Worm (Caenorhabditis elegans) whole organism, young adult: ENCODE data around the gene twk-3.

ENCODE experiments used
- B0035.1 ChIP-seq: sonication (generic microtip); optimal IDR thresholded peaks from 2 replicates; lab custom pipeline; 2016; ENCODE audit warnings: missing genetic modification characterization, mild to moderate bottlenecking, missing compliant biosample characterization, missing genotype, missing genetic modification reagents
- D2030.7 ChIP-seq: fragments of 200-800 bp; sonication (Bioruptor generic); IDR thresholded peaks from 2 replicates; pipeline ENCODE4 v1.3.6; 2022; ENCODE audit warnings: missing genetic modification reagents, missing genetic modification characterization, missing compliant biosample characterization
- F22D6.2 ChIP-seq: sonication (generic microtip); optimal IDR thresholded peaks from 2 replicates; lab custom pipeline; 2016; ENCODE audit warnings: mild to moderate bottlenecking, missing genetic modification characterization, missing compliant biosample characterization
- F55B11.4 ChIP-seq: sonication (generic microtip); optimal IDR thresholded peaks from 2 replicates; lab custom pipeline; 2016; ENCODE audit warnings: missing compliant biosample characterization, missing genetic modification characterization, borderline replicate concordance; ENCODE audit not compliant: insufficient read depth
- K11D2.4 ChIP-seq: fragments of 200-800 bp; sonication (Bioruptor generic); IDR thresholded peaks from 2 replicates; pipeline ENCODE4 v1.3.6; 2022; ENCODE audit warnings: missing genetic modification reagents, missing genetic modification characterization, missing compliant biosample characterization
- T26A5.8 ChIP-seq: sonication (generic microtip); optimal IDR thresholded peaks from 2 replicates; lab custom pipeline; 2016; ENCODE audit warnings: missing genetic modification characterization, missing compliant biosample characterization
- Y79H2A.3 ChIP-seq: fragments of 200-800 bp; sonication (Bioruptor generic); conservative IDR thresholded peaks from 2 replicates; pipeline ENCODE4 v1.3.6; 2022; ENCODE audit warnings: missing genetic modification reagents, missing genetic modification characterization, missing compliant biosample characterization
- ZK185.1 ChIP-seq: sonication (generic microtip); optimal IDR thresholded peaks from 2 replicates; lab custom pipeline; 2016; ENCODE audit warnings: mild to moderate bottlenecking, missing genetic modification characterization, missing compliant biosample characterization; ENCODE audit not compliant: poor library complexity, severe bottlenecking
- attf-6 ChIP-seq: fragments of 200-800 bp; sonication (Bioruptor generic); IDR thresholded peaks from 2 replicates; pipeline ENCODE4 v1.3.6; 2022; ENCODE audit warnings: missing genetic modification reagents, missing genetic modification characterization, missing compliant biosample characterization
- bed-2 ChIP-seq: fragments of 200-800 bp; sonication (Bioruptor generic); IDR thresholded peaks from 2 replicates; pipeline ENCODE4 v1.3.6; 2022; ENCODE audit warnings: missing genetic modification reagents, missing genetic modification characterization, missing compliant biosample characterization
- ccch-3 ChIP-seq: fragments of 200-800 bp; sonication (Bioruptor generic); optimal IDR thresholded peaks from 2 replicates; lab custom pipeline; 2018; ENCODE audit warnings: mild to moderate bottlenecking, missing genetic modification characterization, missing compliant biosample characterization
- ceh-27 ChIP-seq: fragments of 200-800 bp; sonication (Bioruptor generic); optimal IDR thresholded peaks from 2 replicates; lab custom pipeline; 2018; ENCODE audit warnings: mild to moderate bottlenecking, missing genetic modification characterization, moderate library complexity, missing compliant biosample characterization
- ceh-40 ChIP-seq: fragments of 200-800 bp; sonication (Bioruptor generic); IDR thresholded peaks from 2 replicates; pipeline ENCODE4 v1.3.6; 2022; ENCODE audit warnings: missing genetic modification characterization, missing compliant biosample characterization
- dox-1 ChIP-seq: fragments of 200-800 bp; sonication (Bioruptor generic); IDR thresholded peaks from 2 replicates; pipeline ENCODE4 v1.3.6; 2022; ENCODE audit warnings: missing genetic modification reagents, missing genetic modification characterization, missing compliant biosample characterization
- dpff-1 ChIP-seq: sonication (generic microtip); optimal IDR thresholded peaks from 2 replicates; lab custom pipeline; 2017; ENCODE audit warnings: mild to moderate bottlenecking, missing genetic modification characterization, missing compliant biosample characterization
- efl-1 ChIP-seq: fragments of 150-350 bp; optimal IDR thresholded peaks from 2 replicates; lab custom pipeline; 2014; ENCODE audit warnings: missing biosample characterization, missing genetic modification reagents, missing genetic modification characterization
- egrh-3 ChIP-seq: fragments of 200-800 bp; sonication (Bioruptor generic); IDR thresholded peaks from 2 replicates; pipeline ENCODE4 v1.3.6; 2022; ENCODE audit warnings: missing genetic modification reagents, missing genetic modification characterization, missing compliant biosample characterization
- ekl-4 ChIP-seq: fragments of 200-800 bp; sonication (Bioruptor generic); IDR thresholded peaks from 2 replicates; pipeline ENCODE4 v1.3.6; 2022; ENCODE audit warnings: missing genetic modification reagents, missing genetic modification characterization, missing compliant biosample characterization
- hmg-1.2 ChIP-seq: fragments of 200-800 bp; sonication (Bioruptor generic); IDR thresholded peaks from 2 replicates; pipeline ENCODE4 v1.3.6; 2022; ENCODE audit warnings: missing genetic modification reagents, missing genetic modification characterization, missing compliant biosample characterization
- lin-26 ChIP-seq: fragments of 200-800 bp; sonication (Bioruptor generic); IDR thresholded peaks from 2 replicates; pipeline ENCODE4 v1.3.6; 2022; ENCODE audit warnings: missing genetic modification reagents, missing genetic modification characterization, missing compliant biosample characterization
- lin-35 ChIP-seq, 3 experiments: fragments of 150-350 bp in 2 of 3; sonication (generic microtip) in 1 of 3; optimal IDR thresholded peaks; 2 replicates each; lab custom pipeline; 2014 to 2018; ENCODE audit warnings: missing biosample characterization in 3 of 3, missing genetic modification characterization in 3 of 3, missing genetic modification reagents in 3 of 3
- lin-54 ChIP-seq: fragments of 200-800 bp; sonication (Bioruptor generic); optimal IDR thresholded peaks from 2 replicates; lab custom pipeline; 2018; ENCODE audit warnings: mild to moderate bottlenecking, missing genetic modification characterization, missing compliant biosample characterization
- lir-1 ChIP-seq: fragments of 200-800 bp; sonication (Bioruptor generic); conservative IDR thresholded peaks from 2 replicates; pipeline ENCODE4 v1.3.6; 2022; ENCODE audit warnings: missing genetic modification reagents, missing genetic modification characterization, missing compliant biosample characterization
- madf-3 ChIP-seq: fragments of 200-800 bp; sonication (Bioruptor generic); IDR thresholded peaks from 2 replicates; pipeline ENCODE4 v1.3.6; 2022; ENCODE audit warnings: missing genetic modification reagents, missing genetic modification characterization, missing compliant biosample characterization
- nfya-1 ChIP-seq: sonication (generic microtip); optimal IDR thresholded peaks from 2 replicates; lab custom pipeline; 2017; ENCODE audit warnings: antibody characterized with exemption, missing compliant biosample characterization, missing genetic modification characterization, borderline replicate concordance; ENCODE audit not compliant: insufficient read depth
- nhr-80 ChIP-seq: sonication (generic microtip); optimal IDR thresholded peaks from 2 replicates; lab custom pipeline; 2016; ENCODE audit warnings: missing genetic modification characterization, missing compliant biosample characterization
- pbrm-1 ChIP-seq: fragments of 200-800 bp; sonication (Bioruptor generic); IDR thresholded peaks from 2 replicates; pipeline ENCODE4 v1.3.6; 2022; ENCODE audit warnings: missing genetic modification reagents, missing genetic modification characterization, missing compliant biosample characterization
- rpc-1 ChIP-seq, 2 experiments: fragments of 150-350 bp in 1 of 2; sonication (generic microtip) in 1 of 2; optimal IDR thresholded peaks; 2 replicates each; lab custom pipeline; 2014 to 2018; ENCODE audit warnings: missing biosample characterization in 1 of 2, missing genetic modification characterization in 1 of 2, missing genetic modification reagents in 1 of 2, missing genotype in 1 of 2
- sea-2 ChIP-seq: fragments of 200-800 bp; sonication (Bioruptor generic); IDR thresholded peaks from 2 replicates; pipeline ENCODE4 v1.3.6; 2022; ENCODE audit warnings: missing genetic modification characterization, missing compliant biosample characterization
- somi-1 ChIP-seq: fragments of 200-800 bp; sonication (Bioruptor generic); optimal IDR thresholded peaks from 2 replicates; lab custom pipeline; 2018; ENCODE audit warnings: mild to moderate bottlenecking, missing genetic modification characterization, missing compliant biosample characterization
- tlf-1 ChIP-seq: fragments of 200-800 bp; sonication (Bioruptor generic); optimal IDR thresholded peaks from 2 replicates; lab custom pipeline; 2018; ENCODE audit warnings: mild to moderate bottlenecking, missing genetic modification characterization, missing compliant biosample characterization
- zim-3 ChIP-seq: sonication (generic microtip); optimal IDR thresholded peaks from 2 replicates; lab custom pipeline; 2017; ENCODE audit warnings: mild to moderate bottlenecking, missing genetic modification characterization, moderate library complexity, missing compliant biosample characterization
- ztf-18 ChIP-seq: sonication (generic microtip); optimal IDR thresholded peaks from 2 replicates; lab custom pipeline; 2016; ENCODE audit warnings: missing genotype, mild to moderate bottlenecking, missing genetic modification characterization, missing compliant biosample characterization
- ztf-22 ChIP-seq: fragments of 200-800 bp; sonication (Bioruptor generic); optimal IDR thresholded peaks from 2 replicates; lab custom pipeline; 2018; ENCODE audit warnings: mild to moderate bottlenecking, missing genetic modification characterization, moderate library complexity, missing compliant biosample characterization
- ztf-25 ChIP-seq: fragments of 200-800 bp; sonication (Bioruptor generic); IDR thresholded peaks from 2 replicates; pipeline ENCODE4 v1.3.6; 2022; ENCODE audit warnings: missing genetic modification reagents, missing genetic modification characterization, missing compliant biosample characterization

twk-3 gene

ce11 chrII:8230976-8231375 lies 18.4 kb upstream of the twk-3 start, which contains the start of gene M110.9:
Gene M110.9, plus strand, starts transcription at chrII:8231276.
- TF ChIP-seq nfya-1 (tag; lab: Kevin White, UChicago) = no peak
- TF ChIP-seq attf-6 = no peak
- TF ChIP-seq somi-1 (GFP tag; lab: Kevin White, UChicago) = no peak
- TF ChIP-seq lir-1 (GFP tag; lab: Robert Waterston, UW) = no peak
- TF ChIP-seq egrh-3 (GFP tag; lab: Robert Waterston, UW) = no peak
- TF ChIP-seq lin-26 (GFP tag; lab: Robert Waterston, UW) = no peak
- 0 out of 2 replicates have a peak, but pooled peaks have one; percentile 27 for TF ChIP-seq madf-3 (GFP tag; lab: Robert Waterston, UW)

ce11 chrII:8226475-8226874 lies 13.9 kb upstream of the twk-3 start:
- TF ChIP-seq lin-54 (GFP tag; lab: Kevin White, UChicago) = peak; percentile 13
- TF ChIP-seq Y79H2A.3 = 0 out of 2 replicates have a peak, but pooled peaks have one; percentile 16
- no peak for TF ChIP-seq ztf-25 (GFP tag; lab: Robert Waterston, UW)
- no peak for TF ChIP-seq ztf-22
- no peak for TF ChIP-seq ccch-3 (GFP tag; lab: Kevin White, UChicago)
- no peak for TF ChIP-seq dox-1
- peak; percentile 49; the same call in 1 of the 2 replicates for TF ChIP-seq hmg-1.2 (GFP tag; lab: Robert Waterston, UW)
- TF ChIP-seq F22D6.2 (tag; lab: Kevin White, UChicago) = no peak
- TF ChIP-seq nhr-80 (tag; lab: Kevin White, UChicago) = peak; percentile 44
- peak; percentile 14; the same call in 1 of the 2 replicates for TF ChIP-seq ekl-4 (GFP tag; lab: Robert Waterston, UW)
- TF ChIP-seq, all 124 proteins: peak for 5

ce11 chrII:8225914-8226313 lies 13.3 kb upstream of the twk-3 start:
- TF ChIP-seq nfya-1 (tag; lab: Kevin White, UChicago) = no peak
- TF ChIP-seq efl-1 (GFP tag; lab: Kevin White, UChicago) = no peak
- no peak for TF ChIP-seq zim-3 (tag; lab: Kevin White, UChicago)
- TF ChIP-seq D2030.7 (GFP tag; lab: Robert Waterston, UW) = no peak
- TF ChIP-seq sea-2 (GFP tag; lab: Robert Waterston, UW) = no peak
- no peak for TF ChIP-seq ceh-40
- TF ChIP-seq tlf-1 (GFP tag; lab: Kevin White, UChicago) = no peak
- no peak for TF ChIP-seq F55B11.4 (tag; lab: Kevin White, UChicago)
- no peak for TF ChIP-seq lin-35 (GFP tag; optimal IDR thresholded peaks at IDR 0.05; lab: Kevin White, UChicago)
- no peak for TF ChIP-seq dpff-1 (tag; lab: Kevin White, UChicago)
- no peak for TF ChIP-seq ztf-18 (tag; lab: Kevin White, UChicago)
- no peak for TF ChIP-seq ZK185.1 (tag; lab: Kevin White, UChicago)
- TF ChIP-seq pbrm-1 (GFP tag; lab: Robert Waterston, UW) = no peak
- TF ChIP-seq ceh-27 (GFP tag; lab: Kevin White, UChicago) = no peak
- no peak for TF ChIP-seq F22D6.2 (tag; lab: Kevin White, UChicago)
- no peak for TF ChIP-seq bed-2 (GFP tag; lab: Robert Waterston, UW)
- TF ChIP-seq rpc-1 (optimal IDR thresholded peaks at IDR 0.05; lab: Kevin White, UChicago) = no peak
- TF ChIP-seq rpc-1 (tag; optimal IDR thresholded peaks at IDR 0.05; lab: Kevin White, UChicago) = no peak
- no peak for TF ChIP-seq T26A5.8 (tag; lab: Kevin White, UChicago)
- no peak for TF ChIP-seq K11D2.4
- no peak for TF ChIP-seq B0035.1 (tag; lab: Kevin White, UChicago)
- TF ChIP-seq, all 124 proteins: peak for 0
